Fruit fly (Drosophila melanogaster) S2 (cell line): ENCODE measurements around the gene mRpL35.

Source experiments
- CG8478 ChIP-seq: fragments of >200 bp; optimal IDR thresholded peaks from 2 replicates; lab custom pipeline; 2018
- CTCF ChIP-seq, 2 experiments: fragments of >200 bp; optimal IDR thresholded peaks; 2 replicates each; lab custom pipeline; 2018

DNA sequence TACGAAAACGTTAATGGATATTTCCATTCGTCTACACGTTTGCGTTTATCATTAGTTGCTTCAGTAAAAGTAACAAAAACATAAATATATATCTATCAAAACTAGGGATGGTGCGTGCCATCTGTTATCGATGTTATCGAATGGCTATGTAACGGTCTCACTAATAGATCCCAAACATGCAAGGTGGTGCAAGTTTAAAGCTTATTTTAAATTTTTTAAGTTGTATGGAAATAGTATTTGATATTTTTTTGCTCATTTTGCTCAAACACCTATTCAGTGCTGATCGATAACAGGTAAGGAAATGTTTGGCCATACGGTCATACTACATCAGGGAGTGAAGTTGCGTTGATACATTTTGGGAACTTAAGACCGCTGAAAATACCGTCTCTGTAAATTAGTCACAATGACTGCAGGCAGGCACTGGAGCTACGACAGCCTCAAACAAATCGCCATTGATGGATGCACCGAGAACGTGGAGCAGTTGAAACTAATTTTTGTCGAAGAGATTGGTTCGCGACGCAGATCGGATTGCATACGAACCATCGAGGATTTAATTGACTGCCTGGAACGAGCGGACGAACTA is 10.9 kb downstream of the mRpL35 start, which contains the start of the genes CG45099, CG6015, pit and Fadd:
- TF ChIP-seq CTCF (optimal IDR thresholded peaks at IDR 0.05; lab: Kevin White, UChicago) (peak in 1 of 2 experiments; percentile 23), CG8478 (lab: Kevin White, UChicago) (no peak)
